Fruit fly (Drosophila melanogaster) whole organism, embryonic: ENCODE data around the gene CG15643.

ENCODE experiments used
- Awh ChIP-seq: fragments of 200-800 bp; sonication (Bioruptor generic); IDR thresholded peaks from 2 replicates; pipeline ENCODE4, ENCODE4 v1.3.6; 2022; ENCODE audit warnings: missing biosample characterization, missing genetic modification characterization
- B-H1 ChIP-seq: fragments of 200-800 bp; sonication (Bioruptor generic); IDR thresholded peaks from 3 replicates; pipeline ENCODE4 v1.3.6; 2022; ENCODE audit warnings: missing biosample characterization, missing genetic modification characterization
- BtbVII ChIP-seq: fragments of 200-800 bp; sonication (Bioruptor generic); optimal IDR thresholded peaks from 3 replicates; lab custom pipeline; 2017; ENCODE audit warnings: missing biosample characterization, mild to moderate bottlenecking, missing genetic modification characterization
- CG10654 ChIP-seq: fragments of 200-800 bp; sonication (Bioruptor generic); optimal IDR thresholded peaks from 2 replicates; lab custom pipeline; 2016; ENCODE audit warnings: missing biosample characterization, missing genetic modification characterization
- CG11093 ChIP-seq: fragments of 200-800 bp; sonication (Bioruptor generic); IDR thresholded peaks from 3 replicates; pipeline ENCODE4 v1.3.6; 2022; ENCODE audit warnings: missing biosample characterization, missing genetic modification characterization
- CG11456 ChIP-seq: fragments of 200-800 bp; sonication (Bioruptor generic); IDR thresholded peaks from 3 replicates; pipeline ENCODE4 v1.3.6; 2022; ENCODE audit warnings: missing biosample characterization, missing genetic modification characterization
- CG12744 ChIP-seq: fragments of 200-800 bp; sonication (Bioruptor generic); optimal IDR thresholded peaks from 2 replicates; lab custom pipeline; 2016; ENCODE audit warnings: missing biosample characterization, missing genetic modification characterization
- CG14441 ChIP-seq: fragments of 200-800 bp; sonication (Bioruptor generic); IDR thresholded peaks from 2 replicates; pipeline ENCODE4 v1.3.6; 2022; ENCODE audit warnings: missing biosample characterization, missing genetic modification characterization
- CG14710 ChIP-seq: fragments of 200-800 bp; sonication (Bioruptor generic); optimal IDR thresholded peaks from 3 replicates; lab custom pipeline; 2019; ENCODE audit warnings: missing biosample characterization, mild to moderate bottlenecking, missing genetic modification characterization, moderate library complexity
- CG15514 ChIP-seq: fragments of 200-800 bp; sonication (Bioruptor generic); optimal IDR thresholded peaks from 3 replicates; lab custom pipeline; 2017; ENCODE audit warnings: missing biosample characterization, missing genetic modification characterization, mild to moderate bottlenecking, moderate library complexity, missing genetic modification reagents
- CG33557 ChIP-seq: fragments of 200-800 bp; sonication (Bioruptor generic); optimal IDR thresholded peaks from 2 replicates; lab custom pipeline; 2019; ENCODE audit warnings: missing biosample characterization, mild to moderate bottlenecking, missing genetic modification characterization, moderate library complexity
- CG3838 ChIP-seq: fragments of 200-800 bp; sonication (Bioruptor generic); optimal IDR thresholded peaks from 3 replicates; lab custom pipeline; 2016; ENCODE audit warnings: missing biosample characterization, missing genetic modification characterization
- CG5245 ChIP-seq: fragments of 200-800 bp; sonication (Bioruptor generic); optimal IDR thresholded peaks from 3 replicates; lab custom pipeline; 2016; ENCODE audit warnings: missing biosample characterization, missing genetic modification characterization
- CG8089 ChIP-seq: fragments of 200-800 bp; sonication (Bioruptor generic); optimal IDR thresholded peaks from 3 replicates; lab custom pipeline; 2016; ENCODE audit warnings: missing biosample characterization, missing genetic modification characterization
- CG8388 ChIP-seq: fragments of 200-800 bp; sonication (Bioruptor generic); optimal IDR thresholded peaks from 2 replicates; lab custom pipeline; 2019; ENCODE audit warnings: missing biosample characterization, mild to moderate bottlenecking, missing genetic modification characterization, moderate library complexity
- CG9727 ChIP-seq: fragments of 200-800 bp; sonication (Bioruptor generic); optimal IDR thresholded peaks from 3 replicates; lab custom pipeline; 2017; ENCODE audit warnings: missing biosample characterization, mild to moderate bottlenecking, missing genetic modification characterization
- CG9817 ChIP-seq: fragments of 200-800 bp; sonication (Bioruptor generic); optimal IDR thresholded peaks from 2 replicates; lab custom pipeline; 2018; ENCODE audit warnings: missing biosample characterization, mild to moderate bottlenecking, missing genetic modification characterization, moderate library complexity
- D19A ChIP-seq: fragments of 200-800 bp; optimal IDR thresholded peaks from 3 replicates; lab custom pipeline; 2019; ENCODE audit warnings: missing biosample characterization, mild to moderate bottlenecking, missing genetic modification characterization, moderate library complexity
- Dad ChIP-seq: fragments of 200-800 bp; sonication (Bioruptor generic); optimal IDR thresholded peaks from 3 replicates; lab custom pipeline; 2016; ENCODE audit warnings: missing biosample characterization, missing genetic modification characterization
- Dfd ChIP-seq, 2 experiments: fragments of >200 bp; optimal IDR thresholded peaks; 2 replicates each; lab custom pipeline; 2017; ENCODE audit warnings: missing biosample characterization in 2 of 2, missing genetic modification characterization in 2 of 2
- Dip2 ChIP-seq: fragments of 200-800 bp; sonication (Bioruptor generic); IDR thresholded peaks from 2 replicates; pipeline ENCODE4 v1.3.6; 2022; ENCODE audit warnings: missing biosample characterization, missing genetic modification characterization
- Eip74EF ChIP-seq, 2 experiments: fragments of 200-800 bp in 1 of 2; fragments of >200 bp in 1 of 2; sonication (Bioruptor generic) in 1 of 2; optimal IDR thresholded peaks; 2 replicates each; lab custom pipeline; 2017 to 2019; ENCODE audit warnings: missing biosample characterization in 2 of 2, missing genetic modification characterization in 2 of 2, mild to moderate bottlenecking in 1 of 2, moderate library complexity in 1 of 2
- GATAe ChIP-seq: fragments of 200-800 bp; sonication (Bioruptor generic); conservative IDR thresholded peaks from 2 replicates; pipeline ENCODE4 v1.3.6; 2022; ENCODE audit warnings: missing biosample characterization, missing genetic modification characterization
- HmgD ChIP-seq: fragments of 200-800 bp; sonication (Bioruptor generic); optimal IDR thresholded peaks from 3 replicates; lab custom pipeline; 2016; ENCODE audit warnings: missing biosample characterization, missing genetic modification characterization
- Hmx ChIP-seq: fragments of 200-800 bp; sonication (Bioruptor generic); optimal IDR thresholded peaks from 2 replicates; lab custom pipeline; 2016; ENCODE audit warnings: missing biosample characterization, missing genetic modification characterization
- Meics ChIP-seq: fragments of 200-800 bp; sonication (Bioruptor generic); optimal IDR thresholded peaks from 2 replicates; lab custom pipeline; 2017; ENCODE audit warnings: missing biosample characterization, mild to moderate bottlenecking, missing genetic modification characterization
- Spps ChIP-seq: fragments of 200-800 bp; sonication (Bioruptor generic); optimal IDR thresholded peaks from 2 replicates; lab custom pipeline; 2018; ENCODE audit warnings: missing biosample characterization, mild to moderate bottlenecking, missing genetic modification characterization
- Sry-β ChIP-seq: fragments of 200-800 bp; sonication (Bioruptor generic); optimal IDR thresholded peaks from 2 replicates; lab custom pipeline; 2018; ENCODE audit warnings: missing biosample characterization, mild to moderate bottlenecking, missing genetic modification characterization, moderate library complexity
- br ChIP-seq: fragments of >200 bp; optimal IDR thresholded peaks from 2 replicates; lab custom pipeline; 2017
- bsh ChIP-seq, 2 experiments: fragments of 200-800 bp; sonication (Bioruptor generic); optimal IDR thresholded peaks; 2 replicates each; lab custom pipeline; 2017 to 2018; ENCODE audit warnings: mild to moderate bottlenecking in 2 of 2, missing biosample characterization in 2 of 2, missing genetic modification characterization in 2 of 2, moderate library complexity in 1 of 2
- ci ChIP-seq: fragments of 200-800 bp; sonication (Bioruptor generic); IDR thresholded peaks from 3 replicates; pipeline ENCODE4 v1.3.6; 2022; ENCODE audit warnings: missing biosample characterization, missing genetic modification characterization
- dimm ChIP-seq: fragments of 200-800 bp; sonication (Bioruptor generic); IDR thresholded peaks from 2 replicates; pipeline ENCODE4 v1.3.6; 2022; ENCODE audit warnings: missing biosample characterization, missing genetic modification characterization
- dmrt11E ChIP-seq: fragments of 200-800 bp; sonication (Bioruptor generic); optimal IDR thresholded peaks from 3 replicates; lab custom pipeline; 2018; ENCODE audit warnings: missing biosample characterization, mild to moderate bottlenecking, missing genetic modification characterization, moderate library complexity
- fd96Cb ChIP-seq: fragments of 200-800 bp; sonication (Bioruptor generic); optimal IDR thresholded peaks from 2 replicates; lab custom pipeline; 2018; ENCODE audit warnings: missing biosample characterization, mild to moderate bottlenecking, missing genetic modification characterization, moderate library complexity
- jumu ChIP-seq: fragments of 200-800 bp; sonication (Bioruptor generic); optimal IDR thresholded peaks from 3 replicates; lab custom pipeline; 2016; ENCODE audit warnings: missing biosample characterization, missing genetic modification characterization
- lov ChIP-seq, 2 experiments: fragments of 200-800 bp in 1 of 2; fragments of >200 bp in 1 of 2; sonication (Bioruptor generic) in 1 of 2; IDR thresholded peaks in 1 of 2; optimal IDR thresholded peaks in 1 of 2; 2 replicates in 1 of 2; 3 replicates in 1 of 2; pipeline versions ENCODE4 v1.3.6 to Lab custom; 2017 to 2022; ENCODE audit warnings: missing biosample characterization in 1 of 2, missing genetic modification characterization in 1 of 2
- nmo ChIP-seq: fragments of 200-800 bp; sonication (Bioruptor generic); optimal IDR thresholded peaks from 2 replicates; lab custom pipeline; 2018; ENCODE audit warnings: missing biosample characterization, mild to moderate bottlenecking, missing genetic modification characterization, moderate library complexity
- peb ChIP-seq: fragments of 200-800 bp; sonication (Bioruptor generic); IDR thresholded peaks from 2 replicates; pipeline ENCODE4 v1.3.6; 2022; ENCODE audit warnings: missing biosample characterization, missing genetic modification characterization
- pita ChIP-seq: fragments of 200-800 bp; sonication (Bioruptor generic); optimal IDR thresholded peaks from 2 replicates; lab custom pipeline; 2017; ENCODE audit warnings: missing biosample characterization, mild to moderate bottlenecking, missing genetic modification characterization
- sc ChIP-seq, 3 experiments: fragments of >200 bp in 2 of 3; fragments of 200-800 bp in 1 of 3; sonication (Bioruptor generic) in 1 of 3; optimal IDR thresholded peaks; 2 replicates in 2 of 3; 3 replicates in 1 of 3; lab custom pipeline; 2017; ENCODE audit warnings: mild to moderate bottlenecking in 1 of 3, missing biosample characterization in 1 of 3, missing genetic modification characterization in 1 of 3, missing genetic modification reagents in 1 of 3
- scrt ChIP-seq: fragments of 200-800 bp; sonication (Bioruptor generic); optimal IDR thresholded peaks from 2 replicates; lab custom pipeline; 2018; ENCODE audit warnings: missing biosample characterization, mild to moderate bottlenecking, missing genetic modification characterization, moderate library complexity
- sd ChIP-seq: fragments of 200-800 bp; sonication (Bioruptor generic); optimal IDR thresholded peaks from 3 replicates; lab custom pipeline; 2018; ENCODE audit warnings: missing biosample characterization, mild to moderate bottlenecking, missing genetic modification characterization, moderate library complexity
- sens-2 ChIP-seq: fragments of 200-800 bp; sonication (Bioruptor generic); IDR thresholded peaks from 2 replicates; pipeline ENCODE4 v1.3.6; 2022; ENCODE audit warnings: missing biosample characterization, missing genetic modification characterization
- sim ChIP-seq: fragments of 200-800 bp; sonication (Bioruptor generic); IDR thresholded peaks from 2 replicates; pipeline ENCODE4 v1.3.6; 2022; ENCODE audit warnings: missing biosample characterization, missing genetic modification characterization
- slbo ChIP-seq: fragments of 200-800 bp; sonication (Bioruptor generic); IDR thresholded peaks from 2 replicates; pipeline ENCODE4 v1.3.6; 2022; ENCODE audit warnings: missing biosample characterization, missing genetic modification characterization
- ssp ChIP-seq: fragments of 200-800 bp; sonication (Bioruptor generic); IDR thresholded peaks from 2 replicates; pipeline ENCODE4 v1.3.6; 2022; ENCODE audit warnings: missing biosample characterization, missing genetic modification characterization
- tin ChIP-seq: fragments of 200-800 bp; sonication (Bioruptor generic); optimal IDR thresholded peaks from 3 replicates; lab custom pipeline; 2016; ENCODE audit warnings: missing biosample characterization, missing genetic modification characterization
- twi ChIP-seq: fragments of 200-800 bp; optimal IDR thresholded peaks from 2 replicates; lab custom pipeline; 2019; ENCODE audit warnings: missing biosample characterization, mild to moderate bottlenecking, missing genetic modification characterization, moderate library complexity

The CG15643 gene

dm6 chrX:15552472-15552888, 19.5 kb downstream of the CG15643 start (continued):
- TF ChIP-seq jumu, result no peak
- no peak for TF ChIP-seq slbo (GFP tag; lab: Robert Waterston, UW)
- TF ChIP-seq dmrt11E (tag; lab: Kevin White, UChicago), result peak; percentile 20
- no peak for TF ChIP-seq Sry-β
- TF ChIP-seq nmo, result peak; percentile 20
- no peak for TF ChIP-seq twi (tag; lab: Kevin White, UChicago)
- peak; percentile 8 to 23 for TF ChIP-seq bsh (GFP tag; optimal IDR thresholded peaks at IDR 0.05; lab: Kevin White, UChicago)
- peak; percentile 11 for TF ChIP-seq CG9727 (GFP tag; lab: Kevin White, UChicago)
- TF ChIP-seq, all 482 proteins: peak for 17

dm6 chrX:15549055-15549454, 22.9 kb downstream of the CG15643 start:
- 0 out of 2 replicates have a peak, but pooled peaks have one; percentile 28 for TF ChIP-seq sens-2 (GFP tag; lab: Robert Waterston, UW)
- peak in 1 of 2 experiments; percentile 78 for TF ChIP-seq Dfd (GFP tag; optimal IDR thresholded peaks at IDR 0.05; lab: Kevin White, UChicago)
- peak; percentile 47 for TF ChIP-seq CG10654 (GFP tag; lab: Kevin White, UChicago)
- TF ChIP-seq scrt (GFP tag; lab: Kevin White, UChicago), result peak; percentile 59
- TF ChIP-seq Dip2 (GFP tag; lab: Robert Waterston, UW), result no peak
- peak; percentile 41 for TF ChIP-seq CG5245 (GFP tag; lab: Kevin White, UChicago)
- TF ChIP-seq sd (tag; lab: Kevin White, UChicago), result peak; percentile 37
- TF ChIP-seq Eip74EF (GFP tag; optimal IDR thresholded peaks at IDR 0.05; lab: Kevin White, UChicago), result peak in 1 of 2 experiments; percentile 74
- no peak for TF ChIP-seq lov (optimal IDR thresholded peaks at IDR 0.05; lab: Kevin White, UChicago)
- TF ChIP-seq lov (GFP tag; IDR thresholded peaks at IDR 0.05; lab: Robert Waterston, UW), result no peak
- TF ChIP-seq CG11093 (GFP tag; lab: Robert Waterston, UW), result peak; percentile 70; the same call in 2 of the 3 replicates
- TF ChIP-seq ci (GFP tag; lab: Robert Waterston, UW), result peak; percentile 64; the same call in 1 of the 3 replicates
- TF ChIP-seq BtbVII (GFP tag; lab: Kevin White, UChicago), result peak; percentile 73
- no peak for TF ChIP-seq HmgD (GFP tag; lab: Kevin White, UChicago)
- peak; percentile 2 for TF ChIP-seq CG3838
- TF ChIP-seq CG14710 (tag; lab: Kevin White, UChicago), result peak; percentile 50
- TF ChIP-seq peb, result peak; percentile 32; the same call in 1 of the 2 replicates
- peak; percentile 79 for TF ChIP-seq CG9817 (tag; lab: Kevin White, UChicago)
- TF ChIP-seq CG12744 (GFP tag; lab: Kevin White, UChicago), result peak; percentile 65
- TF ChIP-seq tin, result peak; percentile 59
- 0 out of 2 replicates have a peak, but pooled peaks have one; percentile 11 for TF ChIP-seq Awh (GFP tag; lab: Robert Waterston, UW)
- peak; percentile 80 for TF ChIP-seq fd96Cb (tag; lab: Kevin White, UChicago)
- TF ChIP-seq sim (GFP tag; lab: Robert Waterston, UW), result no peak
- no peak for TF ChIP-seq br (lab: Kevin White, UChicago)
- peak; percentile 57 for TF ChIP-seq CG15514 (GFP tag; lab: Kevin White, UChicago)
- TF ChIP-seq Hmx, result peak; percentile 29
- TF ChIP-seq CG14441, result peak; percentile 78
- TF ChIP-seq CG8089 (GFP tag; lab: Kevin White, UChicago), result peak; percentile 57
- TF ChIP-seq ssp, result peak; percentile 54
- peak; percentile 23 for TF ChIP-seq Dad (GFP tag; lab: Kevin White, UChicago)
- TF ChIP-seq Spps, result no peak
- no peak for TF ChIP-seq dimm (GFP tag; lab: Robert Waterston, UW)
- TF ChIP-seq CG8388, result peak; percentile 73
- no peak for TF ChIP-seq GATAe (GFP tag; lab: Robert Waterston, UW)
- peak; percentile 67 for TF ChIP-seq D19A (tag; lab: Kevin White, UChicago)
- TF ChIP-seq CG11456 (GFP tag; lab: Robert Waterston, UW), result no peak
- TF ChIP-seq B-H1, result peak; percentile 57; the same call in 2 of the 3 replicates
- TF ChIP-seq pita (GFP tag; lab: Kevin White, UChicago), result no peak
- TF ChIP-seq Meics (GFP tag; lab: Kevin White, UChicago), result peak; percentile 83
- TF ChIP-seq CG33557, result no peak
- no peak for TF ChIP-seq sc (optimal IDR thresholded peaks at IDR 0.05; lab: Kevin White, UChicago)
- peak; percentile 16 for TF ChIP-seq sc (GFP tag; optimal IDR thresholded peaks at IDR 0.05; lab: Kevin White, UChicago)
